Fruit fly (Drosophila melanogaster): Measurements from ENCODE around the gene Npc1a.

Npc1a gene

DNA sequence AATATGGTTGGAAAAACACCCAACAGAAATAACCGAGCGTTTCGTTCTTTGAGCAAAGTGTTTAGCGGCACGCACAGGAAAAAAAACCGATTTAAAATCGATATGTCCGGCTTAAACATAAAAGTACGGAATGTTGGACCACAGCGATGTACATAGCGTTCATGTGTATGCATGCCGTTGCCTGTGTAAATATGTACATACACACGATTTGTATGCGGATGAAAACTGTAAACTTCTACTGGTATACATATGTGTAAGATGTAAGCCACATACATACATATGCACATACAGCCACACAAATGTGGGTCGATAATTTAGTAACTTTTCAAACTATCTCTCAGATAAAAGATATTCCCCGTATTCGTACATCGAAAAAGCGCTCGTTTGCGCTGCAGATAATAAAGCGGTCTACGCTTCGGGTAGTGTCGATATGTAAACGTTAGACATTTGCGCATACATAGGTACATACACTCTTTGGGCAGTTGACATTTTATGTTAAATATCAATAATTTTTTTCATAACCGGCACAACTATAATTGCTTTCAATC lies 28.7 kb upstream of the Npc1a start (continued):
- TF ChIP-seq vnd (GFP tag; IDR thresholded peaks at IDR 0.05; ENCODE audit: partially characterized antibody) (no peak), run (tag; optimal IDR thresholded peaks at IDR 0.05) (no peak), ranshi (GFP tag; IDR thresholded peaks at IDR 0.05) (no peak; the same call in 1 of the 2 replicates), CG11504 (tag; optimal IDR thresholded peaks at IDR 0.05) (no peak), CG32772 (GFP tag; IDR thresholded peaks at IDR 0.05) (no peak), maf-S (GFP tag; optimal IDR thresholded peaks at IDR 0.05) (no peak), Max (GFP tag; optimal IDR thresholded peaks at IDR 0.05) (no peak), CG18262 (tag; optimal IDR thresholded peaks at IDR 0.05) (peak; percentile 23), Ptx1 (GFP tag; IDR thresholded peaks at IDR 0.05) (no peak), Side (GFP tag; optimal IDR thresholded peaks at IDR 0.05) (peak; percentile 1), caup (GFP tag; optimal IDR thresholded peaks at IDR 0.05; ENCODE audit: severe bottlenecking) (no peak), CG14710 (tag; optimal IDR thresholded peaks at IDR 0.05) (peak; percentile 50), Rx (GFP tag; IDR thresholded peaks at IDR 0.05) (no peak), CG10274 (GFP tag; optimal IDR thresholded peaks at IDR 0.05) (no peak), CG9609 (GFP tag; optimal IDR thresholded peaks at IDR 0.05) (no peak), pnt (GFP tag; optimal IDR thresholded peaks at IDR 0.05) (no peak), tgo (GFP tag; IDR thresholded peaks at IDR 0.05) (no peak), CG17912 (GFP tag; optimal IDR thresholded peaks at IDR 0.05) (peak; percentile 44), Hr51 (GFP tag; optimal IDR thresholded peaks at IDR 0.05) (no peak), mam (GFP tag; optimal IDR thresholded peaks at IDR 0.05) (no peak), H15 (GFP tag; IDR thresholded peaks at IDR 0.05) (no peak), bowl (GFP tag; IDR thresholded peaks at IDR 0.05) (no peak), kay (GFP tag; optimal IDR thresholded peaks at IDR 0.05) (no peak), CG7556 (GFP tag; optimal IDR thresholded peaks at IDR 0.05) (no peak), scrt (GFP tag; optimal IDR thresholded peaks at IDR 0.05) (no peak), CG8924 (tag; optimal IDR thresholded peaks at IDR 0.05) (peak; percentile 33), zen (tag; optimal IDR thresholded peaks at IDR 0.05) (no peak), Med (GFP tag) (peak; percentile 73), cad (GFP tag; optimal IDR thresholded peaks at IDR 0.05) (no peak), cg (GFP tag; optimal IDR thresholded peaks at IDR 0.05) (peak; percentile 79), luna (GFP tag; optimal IDR thresholded peaks at IDR 0.05) (no peak), Trl (optimal IDR thresholded peaks at IDR 0.05) (no peak), Trl (GFP tag; optimal IDR thresholded peaks at IDR 0.05) (no peak), CG8281 (tag; optimal IDR thresholded peaks at IDR 0.05) (no peak), Awh (GFP tag; IDR thresholded peaks at IDR 0.05) (no peak; the same call in 1 of the 2 replicates), CG1602 (GFP tag; optimal IDR thresholded peaks at IDR 0.05) (no peak), fd3F (GFP tag; optimal IDR thresholded peaks at IDR 0.05) (no peak), Kr (GFP tag; optimal IDR thresholded peaks at IDR 0.05) (peak; percentile 49), Atf6 (GFP tag; IDR thresholded peaks at IDR 0.05) (no peak; the same call in 1 of the 2 replicates), dmrt11E (tag; optimal IDR thresholded peaks at IDR 0.05) (peak; percentile 39), exex (tag; optimal IDR thresholded peaks at IDR 0.05) (peak; percentile 55), CG6272 (GFP tag; IDR thresholded peaks at IDR 0.05) (no peak), Scr (GFP tag; IDR thresholded peaks at IDR 0.05; ENCODE audit: partially characterized antibody) (0 out of 2 replicates have a peak, but pooled peaks have one; percentile 17), bbx (GFP tag; IDR thresholded peaks at IDR 0.05; ENCODE audit: partially characterized antibody) (no peak), tx (GFP tag; optimal IDR thresholded peaks at IDR 0.05) (no peak), CG11695 (GFP tag; IDR thresholded peaks at IDR 0.05) (peak; percentile 55; the same call in 1 of the 3 replicates), HmgZ (tag; optimal IDR thresholded peaks at IDR 0.05) (peak; percentile 0), CG9437 (GFP tag; optimal IDR thresholded peaks at IDR 0.05) (no peak), B-H2 (GFP tag; optimal IDR thresholded peaks at IDR 0.05) (peak; percentile 31), H2.0 (GFP tag; IDR thresholded peaks at IDR 0.05) (no peak), Elba2 (GFP tag; optimal IDR thresholded peaks at IDR 0.05) (no peak)
